Fruit fly (Drosophila melanogaster) whole organism, embryonic: ENCODE results near the gene Eig71Eg.

Experiments
- Atf3 ChIP-seq: fragments of 200-800 bp; sonication (Bioruptor generic); optimal IDR thresholded peaks from 3 replicates; lab custom pipeline; 2016; ENCODE audit warnings: missing biosample characterization, missing genetic modification characterization
- Awh ChIP-seq: fragments of 200-800 bp; sonication (Bioruptor generic); IDR thresholded peaks from 2 replicates; pipeline ENCODE4, ENCODE4 v1.3.6; 2022; ENCODE audit warnings: missing biosample characterization, missing genetic modification characterization
- Bgb ChIP-seq: fragments of 200-800 bp; sonication (Bioruptor generic); IDR thresholded peaks from 2 replicates; pipeline ENCODE4 v1.3.6; 2022; ENCODE audit warnings: missing biosample characterization, missing genetic modification characterization; ENCODE audit not compliant: partially characterized antibody
- CG10979 ChIP-seq: fragments of 200-800 bp; sonication (Bioruptor generic); optimal IDR thresholded peaks from 2 replicates; lab custom pipeline; 2018; ENCODE audit warnings: missing biosample characterization, mild to moderate bottlenecking, missing genetic modification characterization, moderate library complexity
- CG12155 ChIP-seq: fragments of 200-800 bp; sonication (Bioruptor generic); optimal IDR thresholded peaks from 3 replicates; lab custom pipeline; 2016; ENCODE audit warnings: missing biosample characterization, missing genetic modification characterization
- CG12744 ChIP-seq: fragments of 200-800 bp; sonication (Bioruptor generic); optimal IDR thresholded peaks from 2 replicates; lab custom pipeline; 2016; ENCODE audit warnings: missing biosample characterization, missing genetic modification characterization
- CG14860 ChIP-seq: fragments of 200-800 bp; sonication (Bioruptor generic); IDR thresholded peaks from 3 replicates; pipeline ENCODE4 v1.3.6; 2022; ENCODE audit warnings: missing biosample characterization, missing genetic modification characterization; ENCODE audit not compliant: partially characterized antibody
- CG16813 ChIP-seq: fragments of 200-800 bp; sonication (Bioruptor generic); IDR thresholded peaks from 3 replicates; pipeline ENCODE4 v1.3.6; 2022; ENCODE audit warnings: missing biosample characterization, missing genetic modification characterization; ENCODE audit not compliant: partially characterized antibody
- CG17568 ChIP-seq: fragments of 200-800 bp; sonication (Bioruptor generic); optimal IDR thresholded peaks from 2 replicates; lab custom pipeline; 2018; ENCODE audit warnings: missing biosample characterization, mild to moderate bottlenecking, missing genetic modification characterization, moderate library complexity
- CG1832 ChIP-seq: fragments of 200-800 bp; sonication (Bioruptor generic); optimal IDR thresholded peaks from 2 replicates; lab custom pipeline; 2017; ENCODE audit warnings: missing biosample characterization, mild to moderate bottlenecking, missing genetic modification characterization, inconsistent platforms
- CG42726 ChIP-seq: fragments of 200-800 bp; sonication (Bioruptor generic); IDR thresholded peaks from 2 replicates; pipeline ENCODE4 v1.3.6; 2022; ENCODE audit warnings: missing biosample characterization, missing genetic modification characterization; ENCODE audit not compliant: partially characterized antibody
- CG6683 ChIP-seq: fragments of 200-800 bp; sonication (Bioruptor generic); optimal IDR thresholded peaks from 2 replicates; lab custom pipeline; 2017; ENCODE audit warnings: missing biosample characterization, mild to moderate bottlenecking, missing genetic modification characterization, missing genetic modification reagents
- CG8765 ChIP-seq: fragments of 200-800 bp; sonication (Bioruptor generic); IDR thresholded peaks from 2 replicates; pipeline ENCODE4 v1.3.6; 2022; ENCODE audit warnings: missing biosample characterization, missing genetic modification characterization
- CTCF ChIP-seq: fragments of 200-800 bp; sonication (Bioruptor generic); optimal IDR thresholded peaks from 2 replicates; lab custom pipeline; 2017; ENCODE audit warnings: missing biosample characterization, mild to moderate bottlenecking, missing genetic modification characterization, moderate library complexity
- Camta ChIP-seq: fragments of 200-800 bp; sonication (Bioruptor generic); optimal IDR thresholded peaks from 2 replicates; lab custom pipeline; 2016; ENCODE audit warnings: missing biosample characterization, missing genetic modification characterization
- CrebB ChIP-seq: fragments of 200-800 bp; sonication (Bioruptor generic); optimal IDR thresholded peaks from 3 replicates; lab custom pipeline; 2018; ENCODE audit warnings: missing biosample characterization, mild to moderate bottlenecking, missing genetic modification characterization
- D ChIP-seq, 2 experiments: fragments of 200-800 bp in 1 of 2; fragments of >200 bp in 1 of 2; sonication (Bioruptor generic) in 1 of 2; optimal IDR thresholded peaks; 2 replicates in 1 of 2; 3 replicates in 1 of 2; lab custom pipeline; 2017; ENCODE audit warnings: mild to moderate bottlenecking in 1 of 2, missing biosample characterization in 1 of 2, missing genetic modification characterization in 1 of 2, missing genetic modification reagents in 1 of 2
- D19B ChIP-seq: fragments of 200-800 bp; sonication (Bioruptor generic); optimal IDR thresholded peaks from 2 replicates; lab custom pipeline; 2017; ENCODE audit warnings: missing biosample characterization, mild to moderate bottlenecking, missing genetic modification characterization
- Dp ChIP-seq: fragments of 200-800 bp; sonication (Bioruptor generic); optimal IDR thresholded peaks from 2 replicates; lab custom pipeline; 2018; ENCODE audit warnings: missing biosample characterization, mild to moderate bottlenecking, missing genetic modification characterization, moderate library complexity
- Ets97D ChIP-seq: fragments of 200-800 bp; sonication (Bioruptor generic); optimal IDR thresholded peaks from 3 replicates; lab custom pipeline; 2016; ENCODE audit warnings: missing biosample characterization, missing genetic modification characterization
- H2.0 ChIP-seq: fragments of 200-800 bp; sonication (Bioruptor generic); IDR thresholded peaks from 2 replicates; pipeline ENCODE4 v1.3.6; 2022; ENCODE audit warnings: missing biosample characterization, missing genetic modification characterization
- Hr3 ChIP-seq: fragments of 200-800 bp; sonication (Bioruptor generic); optimal IDR thresholded peaks from 3 replicates; lab custom pipeline; 2016; ENCODE audit warnings: missing biosample characterization, missing genetic modification characterization
- Lhr ChIP-seq: fragments of 200-800 bp; sonication (Bioruptor generic); optimal IDR thresholded peaks from 3 replicates; lab custom pipeline; 2017; ENCODE audit warnings: mild to moderate bottlenecking, missing biosample characterization, missing genetic modification reagents, missing genetic modification characterization
- MTF-1 ChIP-seq: fragments of 200-800 bp; sonication (Bioruptor generic); optimal IDR thresholded peaks from 2 replicates; lab custom pipeline; 2018; ENCODE audit warnings: missing biosample characterization, mild to moderate bottlenecking, missing genetic modification characterization, borderline replicate concordance
- NC2α ChIP-seq: fragments of 200-800 bp; sonication (Bioruptor generic); optimal IDR thresholded peaks from 2 replicates; lab custom pipeline; 2016; ENCODE audit warnings: missing biosample characterization, missing genetic modification characterization
- NK7.1 ChIP-seq: fragments of 200-800 bp; sonication (Bioruptor generic); optimal IDR thresholded peaks from 3 replicates; lab custom pipeline; 2016; ENCODE audit warnings: missing biosample characterization, missing genetic modification characterization
- Opbp ChIP-seq: fragments of 200-800 bp; sonication (Bioruptor generic); IDR thresholded peaks from 3 replicates; pipeline ENCODE4 v1.3.6; 2022; ENCODE audit warnings: missing biosample characterization, missing genetic modification characterization; ENCODE audit not compliant: partially characterized antibody
- Ptx1 ChIP-seq: fragments of 200-800 bp; sonication (Bioruptor generic); IDR thresholded peaks from 2 replicates; pipeline ENCODE4 v1.3.6; 2022; ENCODE audit warnings: missing biosample characterization, missing genetic modification characterization
- TFAM ChIP-seq: fragments of 200-800 bp; sonication (Bioruptor generic); optimal IDR thresholded peaks from 2 replicates; lab custom pipeline; 2017; ENCODE audit warnings: missing biosample characterization, missing genetic modification characterization, inconsistent platforms
- Taf1 ChIP-seq: fragments of 200-800 bp; sonication (Bioruptor generic); IDR thresholded peaks from 2 replicates; pipeline ENCODE4 v1.3.6; 2022; ENCODE audit warnings: missing biosample characterization, missing genetic modification characterization
- Vsx1 ChIP-seq: fragments of 200-800 bp; sonication (Bioruptor generic); optimal IDR thresholded peaks from 2 replicates; lab custom pipeline; 2017; ENCODE audit warnings: missing biosample characterization, mild to moderate bottlenecking, missing genetic modification characterization, missing genetic modification reagents
- amos ChIP-seq: fragments of 200-800 bp; sonication (Bioruptor generic); IDR thresholded peaks from 2 replicates; pipeline ENCODE4 v1.3.6; 2022; ENCODE audit warnings: missing biosample characterization, missing genetic modification characterization; ENCODE audit not compliant: partially characterized antibody
- ara ChIP-seq: fragments of 200-800 bp; sonication (Bioruptor generic); IDR thresholded peaks from 2 replicates; pipeline ENCODE4 v1.3.6; 2022; ENCODE audit warnings: missing biosample characterization, missing genetic modification characterization
- br ChIP-seq: fragments of >200 bp; optimal IDR thresholded peaks from 2 replicates; lab custom pipeline; 2017
- cad ChIP-seq: fragments of >200 bp; optimal IDR thresholded peaks from 2 replicates; lab custom pipeline; 2017; ENCODE audit warnings: missing biosample characterization, missing genetic modification characterization
- crp ChIP-seq, 2 experiments: fragments of 200-800 bp; sonication (Bioruptor generic); optimal IDR thresholded peaks; 2 replicates in 1 of 2; 3 replicates in 1 of 2; lab custom pipeline; 2017; ENCODE audit warnings: missing biosample characterization in 2 of 2, missing genetic modification characterization in 2 of 2, mild to moderate bottlenecking in 1 of 2, moderate library complexity in 1 of 2
- danr ChIP-seq: fragments of 200-800 bp; sonication (Bioruptor generic); IDR thresholded peaks from 2 replicates; pipeline ENCODE4 v1.3.6; 2022; ENCODE audit warnings: missing biosample characterization, missing genetic modification characterization
- eyg ChIP-seq: fragments of 200-800 bp; sonication (Bioruptor generic); optimal IDR thresholded peaks from 3 replicates; lab custom pipeline; 2016; ENCODE audit warnings: missing biosample characterization, missing genetic modification characterization
- otp ChIP-seq: fragments of 200-800 bp; sonication (Bioruptor generic); IDR thresholded peaks from 3 replicates; pipeline ENCODE4, ENCODE4 v1.3.6; 2022; ENCODE audit warnings: missing biosample characterization, missing genetic modification characterization
- pan ChIP-seq, 4 experiments: fragments of >200 bp in 3 of 4; fragments of 200-800 bp in 1 of 4; sonication (Bioruptor generic) in 1 of 4; optimal IDR thresholded peaks in 3 of 4; IDR thresholded peaks in 1 of 4; 2 replicates each; pipeline versions ENCODE4 v1.3.6 to Lab custom; 2017 to 2022; ENCODE audit warnings: missing biosample characterization in 2 of 4, missing genetic modification characterization in 2 of 4, mixed read lengths in 1 of 4
- phol ChIP-seq: fragments of 200-800 bp; sonication (Bioruptor generic); optimal IDR thresholded peaks from 3 replicates; lab custom pipeline; 2018; ENCODE audit warnings: missing biosample characterization, mild to moderate bottlenecking, missing genetic modification characterization, moderate library complexity
- psq ChIP-seq: fragments of 200-800 bp; sonication (Bioruptor generic); optimal IDR thresholded peaks from 2 replicates; lab custom pipeline; 2017; ENCODE audit warnings: missing biosample characterization, missing genetic modification characterization
- sc ChIP-seq, 3 experiments: fragments of >200 bp in 2 of 3; fragments of 200-800 bp in 1 of 3; sonication (Bioruptor generic) in 1 of 3; optimal IDR thresholded peaks; 2 replicates in 2 of 3; 3 replicates in 1 of 3; lab custom pipeline; 2017; ENCODE audit warnings: mild to moderate bottlenecking in 1 of 3, missing biosample characterization in 1 of 3, missing genetic modification characterization in 1 of 3, missing genetic modification reagents in 1 of 3
- sens-2 ChIP-seq: fragments of 200-800 bp; sonication (Bioruptor generic); IDR thresholded peaks from 2 replicates; pipeline ENCODE4 v1.3.6; 2022; ENCODE audit warnings: missing biosample characterization, missing genetic modification characterization
- sima ChIP-seq: fragments of 200-800 bp; sonication (Bioruptor generic); optimal IDR thresholded peaks from 2 replicates; lab custom pipeline; 2016; ENCODE audit warnings: missing biosample characterization, missing genetic modification characterization
- sob ChIP-seq: fragments of 200-800 bp; sonication (Bioruptor generic); IDR thresholded peaks from 2 replicates; pipeline ENCODE4 v1.3.6; 2022; ENCODE audit warnings: missing biosample characterization, missing genetic modification characterization
- tin ChIP-seq: fragments of 200-800 bp; sonication (Bioruptor generic); optimal IDR thresholded peaks from 3 replicates; lab custom pipeline; 2016; ENCODE audit warnings: missing biosample characterization, missing genetic modification characterization
- z ChIP-seq: fragments of 200-800 bp; sonication (Bioruptor generic); IDR thresholded peaks from 3 replicates; pipeline ENCODE4 v1.3.6; 2022; ENCODE audit warnings: missing biosample characterization, missing genetic modification characterization
- zfh1 ChIP-seq: fragments of 200-800 bp; sonication (Bioruptor generic); IDR thresholded peaks from 3 replicates; pipeline ENCODE4 v1.3.6; 2022; ENCODE audit warnings: missing biosample characterization, missing genetic modification characterization

The Eig71Eg gene

DNA sequence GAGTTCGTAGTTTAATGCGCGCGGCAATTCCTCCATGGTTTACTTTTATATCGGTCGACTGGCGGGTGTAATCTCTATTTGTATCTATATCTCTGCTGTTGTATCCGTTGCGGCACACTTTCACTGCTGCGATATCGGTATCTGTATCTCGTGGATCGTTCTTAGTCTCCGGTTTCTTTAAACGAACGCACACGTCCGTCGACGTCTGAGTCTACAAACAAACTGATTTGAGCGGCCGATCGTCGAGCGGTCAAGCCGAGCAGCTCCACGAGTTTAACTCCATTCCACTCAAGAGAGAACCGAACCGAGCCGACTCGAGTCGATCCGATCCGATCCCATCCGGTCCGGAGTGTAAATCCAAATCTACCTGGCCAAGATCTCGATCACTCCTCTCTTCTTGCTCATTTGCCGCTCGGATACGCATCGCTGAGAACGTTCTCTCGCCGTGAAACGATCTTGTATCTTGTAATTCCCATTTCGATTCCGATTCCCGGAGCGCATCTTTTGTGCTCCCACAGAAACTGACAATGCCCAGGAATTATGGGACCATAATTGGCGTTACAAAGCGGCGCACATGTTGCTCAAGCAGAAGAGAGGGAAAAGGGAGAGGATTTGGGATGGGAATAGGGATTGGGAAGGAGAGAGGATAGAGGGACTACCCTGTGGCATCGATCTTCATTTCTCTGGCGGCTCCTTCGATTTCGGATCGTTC, 42.4 kb downstream of the Eig71Eg start, which contains the start of gene comm2 (continued):
- TF ChIP-seq CG12155 (GFP tag; lab: Kevin White, UChicago) = no peak
- no peak for TF ChIP-seq tin (GFP tag; lab: Kevin White, UChicago)
- TF ChIP-seq CG6683 (GFP tag; lab: Kevin White, UChicago) = no peak
- no peak for TF ChIP-seq psq (GFP tag; lab: Kevin White, UChicago)
- no peak for TF ChIP-seq sens-2 (GFP tag; lab: Robert Waterston, UW)
- no peak for TF ChIP-seq Taf1 (GFP tag; lab: Robert Waterston, UW)
- TF ChIP-seq TFAM (GFP tag; lab: Kevin White, UChicago) = no peak
- TF ChIP-seq Ets97D = no peak
- peak; percentile 33 for TF ChIP-seq MTF-1
- TF ChIP-seq amos (GFP tag; lab: Robert Waterston, UW) = peak; percentile 61; the same call in 1 of the 2 replicates
- no peak for TF ChIP-seq eyg
- peak; percentile 69; the same call in 2 of the 3 replicates for TF ChIP-seq Opbp (GFP tag; lab: Robert Waterston, UW)
- TF ChIP-seq H2.0 = no peak
- TF ChIP-seq br = no peak
- no peak for TF ChIP-seq D19B (GFP tag; lab: Kevin White, UChicago)
- TF ChIP-seq Awh = no peak
- TF ChIP-seq CG1832 = no peak
- TF ChIP-seq otp (GFP tag; lab: Robert Waterston, UW) = 0 out of 3 replicates have a peak, but pooled peaks have one; percentile 50
- TF ChIP-seq phol (tag; lab: Kevin White, UChicago) = no peak
- TF ChIP-seq CG14860 (GFP tag; lab: Robert Waterston, UW) = no peak
- TF ChIP-seq sc (optimal IDR thresholded peaks at IDR 0.05; lab: Kevin White, UChicago) = no peak
- no peak for TF ChIP-seq sc (GFP tag; optimal IDR thresholded peaks at IDR 0.05; lab: Kevin White, UChicago)
- TF ChIP-seq D (optimal IDR thresholded peaks at IDR 0.05; lab: Kevin White, UChicago) = peak; percentile 93
- TF ChIP-seq D (GFP tag; optimal IDR thresholded peaks at IDR 0.05; lab: Kevin White, UChicago) = no peak
- no peak for TF ChIP-seq NK7.1
- no peak for TF ChIP-seq CG10979 (tag; lab: Kevin White, UChicago)
- no peak for TF ChIP-seq CG12744 (GFP tag; lab: Kevin White, UChicago)
- no peak for TF ChIP-seq CG8765 (GFP tag; lab: Robert Waterston, UW)
- no peak for TF ChIP-seq pan (optimal IDR thresholded peaks at IDR 0.05; lab: Kevin White, UChicago)
- no peak for TF ChIP-seq pan (GFP tag; optimal IDR thresholded peaks at IDR 0.05 in 1 of 2, IDR thresholded peaks at IDR 0.05 in 1 of 2)
- no peak for TF ChIP-seq NC2α (GFP tag; lab: Kevin White, UChicago)
- peak; percentile 66 for TF ChIP-seq Bgb (GFP tag; lab: Robert Waterston, UW)
- no peak for TF ChIP-seq cad
- TF ChIP-seq CG42726 (GFP tag; lab: Robert Waterston, UW) = peak; percentile 60; the same call in 1 of the 2 replicates
- peak; percentile 99 for TF ChIP-seq z
- no peak for TF ChIP-seq CrebB (tag; lab: Kevin White, UChicago)
- TF ChIP-seq zfh1 = no peak
- no peak for TF ChIP-seq Lhr (GFP tag; lab: Kevin White, UChicago)
- TF ChIP-seq sob (GFP tag; lab: Robert Waterston, UW) = peak; percentile 24; the same call in 1 of the 2 replicates
- no peak for TF ChIP-seq Ptx1 (GFP tag; lab: Robert Waterston, UW)
- no peak for TF ChIP-seq CG17568 (GFP tag; lab: Kevin White, UChicago)
- no peak for TF ChIP-seq crp (GFP tag; optimal IDR thresholded peaks at IDR 0.05; lab: Kevin White, UChicago)
- no peak for TF ChIP-seq Atf3 (GFP tag; lab: Kevin White, UChicago)
- TF ChIP-seq Hr3 (GFP tag; lab: Kevin White, UChicago) = no peak
- no peak for TF ChIP-seq sima (GFP tag; lab: Kevin White, UChicago)
- no peak for TF ChIP-seq Camta (GFP tag; lab: Kevin White, UChicago)
- no peak for TF ChIP-seq danr (GFP tag; lab: Robert Waterston, UW)
- TF ChIP-seq CTCF (GFP tag; lab: Kevin White, UChicago) = no peak
- no peak for TF ChIP-seq CG16813 (GFP tag; lab: Robert Waterston, UW)
- no peak for TF ChIP-seq Vsx1 (GFP tag; lab: Kevin White, UChicago)
- TF ChIP-seq Dp (GFP tag; lab: Kevin White, UChicago) = no peak
- TF ChIP-seq ara = no peak
